Fruit fly (Drosophila melanogaster): ENCODE measurements around the gene Mulk.
A peak's percentile ranks its signal among the peaks of the same experiment; 100 is the strongest.

The Mulk gene

dm6 chr2L:10266511-10266910, 3.3 kb upstream of the Mulk start, which contains the start of gene CG4953 (continued):
- TF ChIP-seq MESR4 (GFP tag; optimal IDR thresholded peaks at IDR 0.05) = peak; percentile 33
- TF ChIP-seq CG30020 (tag; optimal IDR thresholded peaks at IDR 0.05) = peak; percentile 65

dm6 chr2L:10268688-10269087, 1.2 kb upstream of the Mulk start, which contains the start of gene CG4957:
Gene CG4957, plus strand, starts transcription at chr2L:10268872.
- TF ChIP-seq esg (GFP tag; conservative IDR thresholded peaks at IDR 0.05) (no peak), CG7372 (GFP tag; IDR thresholded peaks at IDR 0.05) (no peak), da (GFP tag; optimal IDR thresholded peaks at IDR 0.05) (no peak), E2f2 (GFP tag; IDR thresholded peaks at IDR 0.05) (peak; percentile 46), Dp (GFP tag; optimal IDR thresholded peaks at IDR 0.05) (peak; percentile 18), sens (GFP tag) (peak; percentile 53), CG34224 (GFP tag; IDR thresholded peaks at IDR 0.05; ENCODE audit: partially characterized antibody) (0 out of 3 replicates have a peak, but pooled peaks have one; percentile 14), Ets97D (GFP tag; optimal IDR thresholded peaks at IDR 0.05) (peak; percentile 14), sd (tag; optimal IDR thresholded peaks at IDR 0.05) (peak; percentile 79), chinmo (GFP tag; IDR thresholded peaks at IDR 0.05; ENCODE audit: partially characterized antibody) (0 out of 4 replicates have a peak, but pooled peaks have one; percentile 25), MBD-R2 (GFP tag; IDR thresholded peaks at IDR 0.05) (peak; percentile 52), CG9797 (GFP tag; optimal IDR thresholded peaks at IDR 0.05) (peak; percentile 30), nerfin-1 (tag; optimal IDR thresholded peaks at IDR 0.05) (peak; percentile 9), Pdp1 (GFP tag; optimal IDR thresholded peaks at IDR 0.05) (peak in 1 of 2 experiments; percentile 78), cwo (GFP tag; optimal IDR thresholded peaks at IDR 0.05) (no peak), CG30020 (tag; optimal IDR thresholded peaks at IDR 0.05) (no peak), CG8281 (tag; optimal IDR thresholded peaks at IDR 0.05) (no peak), klu (GFP tag; IDR thresholded peaks at IDR 0.05) (no peak), CG13624 (GFP tag; optimal IDR thresholded peaks at IDR 0.05) (no peak), stwl (tag; optimal IDR thresholded peaks at IDR 0.05) (peak; percentile 30), pzg (GFP tag; optimal IDR thresholded peaks at IDR 0.05) (peak; percentile 33), Ssrp (tag; optimal IDR thresholded peaks at IDR 0.05) (no peak), gfzf (GFP tag; optimal IDR thresholded peaks at IDR 0.05) (peak; percentile 70)

dm6 chr2L:10272224-10272623, 2.4 kb downstream of the Mulk start, which contains the start of gene trk:
Gene trk, minus strand, starts transcription at chr2L:10272324.
- TF ChIP-seq Blimp-1 (GFP tag; optimal IDR thresholded peaks at IDR 0.05) (no peak), pita (GFP tag; optimal IDR thresholded peaks at IDR 0.05) (no peak), slbo (GFP tag; IDR thresholded peaks at IDR 0.05) (no peak), NFAT (GFP tag; IDR thresholded peaks at IDR 0.05) (no peak), ase (GFP tag; IDR thresholded peaks at IDR 0.05) (no peak), CG18476 (GFP tag; optimal IDR thresholded peaks at IDR 0.05) (no peak), HLH4C (GFP tag; IDR thresholded peaks at IDR 0.05; ENCODE audit: partially characterized antibody) (no peak), ap (GFP tag; IDR thresholded peaks at IDR 0.05) (no peak), CG10274 (GFP tag; optimal IDR thresholded peaks at IDR 0.05) (no peak), Bgb (GFP tag; IDR thresholded peaks at IDR 0.05; ENCODE audit: partially characterized antibody) (no peak), wor (GFP tag; IDR thresholded peaks at IDR 0.05) (no peak), fu2 (GFP tag; optimal IDR thresholded peaks at IDR 0.05) (no peak), CG5180 (GFP tag; optimal IDR thresholded peaks at IDR 0.05) (no peak)

Measured in whole organism, embryonic.